Worm (Caenorhabditis elegans) whole organism, L2 larva: Measurements from ENCODE around the gene F59B2.14.

Source experiments
- F13H6.1 ChIP-seq: sonication (generic microtip); optimal IDR thresholded peaks from 2 replicates; lab custom pipeline; 2016; ENCODE audit warnings: missing genetic modification characterization, missing compliant biosample characterization
- alr-1 ChIP-seq: fragments of 150-350 bp; optimal IDR thresholded peaks from 2 replicates; lab custom pipeline; 2014; ENCODE audit warnings: missing biosample characterization, missing genetic modification characterization
- ama-1 ChIP-seq: fragments of 150-350 bp; optimal IDR thresholded peaks from 2 replicates; lab custom pipeline; 2018; ENCODE audit warnings: inconsistent platforms
- ceh-16 ChIP-seq: fragments of 150-350 bp; optimal IDR thresholded peaks from 2 replicates; lab custom pipeline; 2014; ENCODE audit warnings: missing biosample characterization, missing genetic modification characterization
- crh-2 ChIP-seq: sonication (generic microtip); optimal IDR thresholded peaks from 2 replicates; lab custom pipeline; 2017; ENCODE audit warnings: missing biosample characterization, missing genetic modification characterization
- dmd-4 ChIP-seq: sonication (generic microtip); optimal IDR thresholded peaks from 2 replicates; lab custom pipeline; 2017; ENCODE audit warnings: missing biosample characterization, missing genetic modification characterization
- egl-27 ChIP-seq: sonication (generic microtip); optimal IDR thresholded peaks from 3 replicates; lab custom pipeline; 2017; ENCODE audit warnings: missing biosample characterization, missing genetic modification reagents, missing genetic modification characterization
- elt-1 ChIP-seq: fragments of 150-350 bp; optimal IDR thresholded peaks from 2 replicates; lab custom pipeline; 2014; ENCODE audit warnings: missing biosample characterization, missing genetic modification characterization
- fos-1 ChIP-seq: fragments of 150-350 bp; optimal IDR thresholded peaks from 2 replicates; lab custom pipeline; 2014; ENCODE audit warnings: missing biosample characterization, missing genetic modification characterization
- lin-11 ChIP-seq: fragments of 150-350 bp; sonication (generic microtip); optimal IDR thresholded peaks from 2 replicates; lab custom pipeline; 2014; ENCODE audit warnings: missing biosample characterization, missing genetic modification characterization, inconsistent platforms, mixed read lengths
- lin-13 ChIP-seq: fragments of 150-350 bp; optimal IDR thresholded peaks from 2 replicates; lab custom pipeline; 2014; ENCODE audit warnings: missing biosample characterization, missing genetic modification reagents, missing genetic modification characterization
- lin-39 ChIP-seq: fragments of 150-350 bp; optimal IDR thresholded peaks from 2 replicates; lab custom pipeline; 2014; ENCODE audit warnings: missing biosample characterization, missing genetic modification reagents, missing genetic modification characterization
- mab-5 ChIP-seq: fragments of 150-350 bp; optimal IDR thresholded peaks from 2 replicates; lab custom pipeline; 2014; ENCODE audit warnings: missing biosample characterization, missing genetic modification characterization
- mbf-1 ChIP-seq: sonication (generic microtip); optimal IDR thresholded peaks from 2 replicates; lab custom pipeline; 2017; ENCODE audit warnings: missing biosample characterization, missing genetic modification characterization
- mdl-1 ChIP-seq, 2 experiments: fragments of 150-350 bp in 1 of 2; sonication (generic microtip) in 1 of 2; optimal IDR thresholded peaks; 2 replicates each; lab custom pipeline; 2017; ENCODE audit warnings: missing biosample characterization in 2 of 2, missing genetic modification characterization in 2 of 2
- nhr-11 ChIP-seq: fragments of 150-350 bp; optimal IDR thresholded peaks from 2 replicates; lab custom pipeline; 2014; ENCODE audit warnings: missing biosample characterization, missing genetic modification characterization
- nhr-129 ChIP-seq: fragments of 150-350 bp; optimal IDR thresholded peaks from 2 replicates; lab custom pipeline; 2014; ENCODE audit warnings: missing biosample characterization, missing genetic modification characterization
- nhr-21 ChIP-seq: fragments of 150-350 bp; optimal IDR thresholded peaks from 2 replicates; lab custom pipeline; 2014; ENCODE audit warnings: missing biosample characterization, missing genetic modification characterization
- nhr-237 ChIP-seq: fragments of 150-350 bp; optimal IDR thresholded peaks from 2 replicates; lab custom pipeline; 2014; ENCODE audit warnings: missing biosample characterization, missing genetic modification characterization
- nhr-25 ChIP-seq: fragments of 150-350 bp; sonication (generic microtip); optimal IDR thresholded peaks from 3 replicates; lab custom pipeline; 2014; ENCODE audit warnings: missing biosample characterization, missing genetic modification characterization
- nhr-6 ChIP-seq: fragments of 150-350 bp; optimal IDR thresholded peaks from 2 replicates; lab custom pipeline; 2014; ENCODE audit warnings: missing biosample characterization, missing genetic modification characterization
- nhr-77 ChIP-seq: fragments of 150-350 bp; optimal IDR thresholded peaks from 2 replicates; lab custom pipeline; 2014; ENCODE audit warnings: missing biosample characterization, missing genetic modification characterization
- sem-4 ChIP-seq: fragments of 150-350 bp; optimal IDR thresholded peaks from 2 replicates; lab custom pipeline; 2014; ENCODE audit warnings: missing biosample characterization, missing genetic modification reagents, missing genetic modification characterization
- skn-1 ChIP-seq: sonication (generic microtip); optimal IDR thresholded peaks from 2 replicates; lab custom pipeline; 2017; ENCODE audit warnings: missing biosample characterization, missing genetic modification characterization
- sma-3 ChIP-seq: sonication (generic microtip); optimal IDR thresholded peaks from 2 replicates; lab custom pipeline; 2016; ENCODE audit warnings: missing genetic modification reagents, missing genetic modification characterization, missing compliant biosample characterization
- sma-9 ChIP-seq, 2 experiments: fragments of 150-350 bp in 1 of 2; sonication (generic microtip) in 1 of 2; optimal IDR thresholded peaks; 2 replicates each; lab custom pipeline; 2014 to 2016; ENCODE audit warnings: missing genetic modification characterization in 2 of 2, mild to moderate bottlenecking in 1 of 2, missing biosample characterization in 1 of 2, missing compliant biosample characterization in 1 of 2, missing genetic modification reagents in 1 of 2, moderate library complexity in 1 of 2
- snpc-4 ChIP-seq: fragments of 150-350 bp; optimal IDR thresholded peaks from 2 replicates; lab custom pipeline; 2014; ENCODE audit warnings: missing biosample characterization, missing genetic modification characterization
- unc-55 ChIP-seq: fragments of 150-350 bp; sonication (generic microtip); optimal IDR thresholded peaks from 3 replicates; lab custom pipeline; 2014; ENCODE audit warnings: missing biosample characterization, missing genetic modification reagents, missing genetic modification characterization
- unc-62 ChIP-seq: fragments of 150-350 bp; optimal IDR thresholded peaks from 2 replicates; lab custom pipeline; 2014; ENCODE audit warnings: missing biosample characterization, missing genetic modification reagents, missing genetic modification characterization
- ztf-11 ChIP-seq: sonication (generic microtip); optimal IDR thresholded peaks from 2 replicates; lab custom pipeline; 2017; ENCODE audit warnings: missing biosample characterization, missing genetic modification characterization
- ztf-4 ChIP-seq: fragments of 150-350 bp; optimal IDR thresholded peaks from 2 replicates; lab custom pipeline; 2014; ENCODE audit warnings: missing biosample characterization, missing genetic modification characterization

The F59B2.14 gene

DNA sequence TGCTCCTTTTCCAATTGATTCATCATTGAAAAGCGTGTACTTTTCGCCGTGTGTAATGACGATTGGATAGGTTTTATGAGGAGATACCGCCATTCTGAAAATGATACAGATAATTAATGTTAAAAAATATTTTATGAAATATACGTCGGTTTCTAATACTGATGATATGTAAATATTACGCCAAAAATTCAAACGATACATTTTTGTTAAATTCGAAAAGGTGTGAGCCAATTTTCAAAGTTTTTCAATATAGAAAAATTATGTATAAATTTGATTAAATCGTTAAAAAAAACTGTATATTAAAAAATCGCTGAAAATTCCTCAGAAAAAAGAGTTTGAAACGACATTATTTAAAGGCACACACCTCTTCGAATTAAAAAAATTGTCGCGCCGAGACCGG lies 28.2 kb upstream of the F59B2.14 start, which contains the start of gene ikke-1:
Gene ikke-1, minus strand, starts transcription at position 101 of the 400 bp plus-strand sequence.
- no peak for TF ChIP-seq sma-3 (GFP tag; lab: Kevin White, UChicago)
- no peak for TF ChIP-seq ztf-4
- no peak for TF ChIP-seq nhr-237 (tag; lab: Kevin White, UChicago)
- TF ChIP-seq snpc-4, result no peak
- no peak for TF ChIP-seq nhr-6 (tag; lab: Kevin White, UChicago)
- TF ChIP-seq lin-11 (tag; lab: Kevin White, UChicago), result no peak
- no peak for TF ChIP-seq dmd-4 (tag; lab: Kevin White, UChicago)
- TF ChIP-seq ztf-11 (tag; lab: Kevin White, UChicago), result no peak
- TF ChIP-seq lin-13 (GFP tag; lab: Kevin White, UChicago), result no peak
- no peak for TF ChIP-seq fos-1 (tag; lab: Kevin White, UChicago)
- TF ChIP-seq ceh-16, result no peak
- TF ChIP-seq, all 48 proteins: peak for 0

DNA sequence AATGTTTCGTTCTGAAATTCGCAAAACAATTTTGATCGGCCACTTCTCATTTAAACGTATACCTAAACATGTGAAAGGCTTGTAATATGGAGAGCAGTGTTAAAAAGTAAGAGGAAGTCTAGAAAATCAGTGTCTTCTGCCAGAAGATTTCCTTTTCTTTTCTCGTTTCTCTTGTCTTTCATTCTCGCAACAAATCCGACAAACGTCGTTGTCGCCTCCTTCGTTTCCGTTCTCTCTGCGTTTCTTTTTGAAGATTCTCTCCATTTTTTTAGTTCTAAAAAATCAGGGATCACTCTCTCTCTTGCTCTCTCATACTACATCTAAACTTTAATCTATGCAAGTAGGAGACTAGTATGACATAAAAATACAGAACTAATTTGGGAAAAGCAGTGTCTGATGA lies 24.8 kb upstream of the F59B2.14 start:
- TF ChIP-seq sma-9 (GFP tag; optimal IDR thresholded peaks at IDR 0.05; lab: Kevin White, UChicago) (no peak), sma-9 (tag; optimal IDR thresholded peaks at IDR 0.05; lab: Kevin White, UChicago) (no peak), ztf-4 (no peak), F13H6.1 (tag; lab: Kevin White, UChicago) (no peak), nhr-21 (tag; lab: Kevin White, UChicago) (no peak), lin-11 (tag; lab: Kevin White, UChicago) (no peak), elt-1 (no peak), skn-1 (tag; lab: Kevin White, UChicago) (no peak), nhr-129 (tag; lab: Kevin White, UChicago) (no peak), fos-1 (tag; lab: Kevin White, UChicago) (no peak), ztf-11 (tag; lab: Kevin White, UChicago) (no peak), nhr-11 (no peak), nhr-25 (no peak), alr-1 (tag; lab: Kevin White, UChicago) (no peak), mdl-1 (tag; optimal IDR thresholded peaks at IDR 0.05; lab: Kevin White, UChicago) (no peak), sma-3 (GFP tag; lab: Kevin White, UChicago) (no peak)

DNA sequence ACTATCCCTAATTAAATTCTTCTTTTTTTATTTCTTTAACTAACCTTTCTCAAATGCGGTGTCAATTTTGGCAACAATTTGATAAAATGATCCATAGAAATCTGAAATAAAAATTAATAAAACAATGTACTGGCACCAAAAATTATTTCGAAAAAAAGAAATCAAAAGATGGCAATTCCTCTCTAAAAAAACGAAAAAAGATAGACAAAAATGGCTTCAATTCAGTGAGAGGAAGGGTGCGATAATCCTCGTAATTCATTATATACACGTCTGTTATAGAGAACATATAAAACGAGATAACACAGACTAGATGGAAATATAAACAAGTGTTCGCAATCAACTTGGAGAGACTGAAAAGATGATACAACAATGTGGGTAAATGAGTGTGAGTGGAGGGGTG lies 23.4 kb upstream of the F59B2.14 start, which contains the start of gene R107.2:
Gene R107.2, minus strand, starts transcription at position 101 of the 400 bp plus-strand sequence.
- TF ChIP-seq elt-1 (no peak), mbf-1 (tag; lab: Kevin White, UChicago) (no peak), fos-1 (tag; lab: Kevin White, UChicago) (no peak), skn-1 (tag; lab: Kevin White, UChicago) (no peak), lin-13 (GFP tag; lab: Kevin White, UChicago) (no peak), unc-55 (GFP tag; lab: Kevin White, UChicago) (peak; percentile 61), crh-2 (no peak), ama-1 (lab: Kevin White, UChicago) (peak; percentile 2)

DNA sequence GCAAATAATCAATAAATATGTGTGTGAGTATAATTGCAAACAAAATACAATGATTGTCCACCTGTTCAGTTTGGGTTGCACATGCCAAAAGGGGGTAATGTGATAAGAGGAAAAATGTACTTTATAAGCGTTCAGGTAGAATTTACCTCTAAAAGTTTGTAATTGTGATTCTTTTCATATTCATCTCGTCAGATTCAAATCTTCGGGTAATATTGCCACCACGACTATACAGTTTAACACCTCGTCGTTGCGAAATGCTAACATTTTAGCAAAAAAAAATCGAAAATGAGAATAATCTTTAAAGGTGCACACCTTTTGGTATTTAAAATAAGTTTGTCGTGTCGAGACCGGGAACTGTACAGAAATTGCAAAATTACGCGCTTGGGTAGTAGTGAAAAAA lies 20.8 kb upstream of the F59B2.14 start, which contains the start of gene nac-2:
Gene nac-2, minus strand, starts transcription at position 101 of the 400 bp plus-strand sequence.
- peak; percentile 20 for TF ChIP-seq nhr-25
- TF ChIP-seq lin-39, result no peak

DNA sequence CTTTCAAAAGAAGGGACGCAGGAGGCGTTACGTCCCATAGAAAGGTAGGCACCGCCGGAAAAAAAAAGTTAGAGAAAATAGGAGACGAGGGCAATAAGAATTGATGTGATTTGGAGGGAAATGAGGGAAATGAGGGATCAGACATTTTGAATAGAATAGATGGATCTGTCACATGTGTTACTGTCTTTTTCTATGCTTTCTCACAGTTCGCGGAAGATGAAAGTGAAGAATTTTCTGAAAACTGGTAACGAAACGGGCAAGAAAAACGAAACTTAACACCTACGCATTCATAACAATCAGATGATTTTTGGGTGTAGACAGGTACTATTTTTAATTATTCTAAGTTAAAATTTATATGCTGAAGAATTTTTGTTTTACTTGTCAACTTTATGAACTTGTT lies 15.2 kb upstream of the F59B2.14 start, which contains the start of gene R107.9:
Gene R107.9, plus strand, starts transcription at position 301 of the 400 bp plus-strand sequence.
- TF ChIP-seq mdl-1 (tag; optimal IDR thresholded peaks at IDR 0.05; lab: Kevin White, UChicago) (no peak), lin-11 (tag; lab: Kevin White, UChicago) (no peak), egl-27 (tag; lab: Kevin White, UChicago) (no peak), mab-5 (tag; lab: Kevin White, UChicago) (no peak), sem-4 (no peak), fos-1 (tag; lab: Kevin White, UChicago) (no peak), F13H6.1 (tag; lab: Kevin White, UChicago) (no peak)

DNA sequence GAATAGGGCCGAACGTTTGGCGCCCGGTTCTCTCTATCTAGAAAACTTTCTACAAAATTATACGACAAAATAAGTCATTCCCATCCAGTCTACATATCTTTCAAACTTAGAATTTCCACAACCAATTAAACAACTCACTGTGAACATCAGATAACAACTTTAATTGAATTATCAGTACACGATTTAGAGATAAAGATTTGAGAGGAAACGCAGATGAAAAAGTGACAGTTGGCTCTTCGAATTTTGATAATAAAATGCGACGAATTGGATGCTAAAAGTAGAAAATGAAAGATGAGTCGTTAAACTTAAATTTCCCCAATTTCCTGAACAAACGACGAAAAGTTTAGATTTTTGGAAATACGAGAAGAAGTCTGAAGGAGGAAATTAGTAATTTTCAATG lies 12.6 kb upstream of the F59B2.14 start:
- TF ChIP-seq nhr-77 (tag; lab: Kevin White, UChicago), result no peak
- TF ChIP-seq fos-1 (tag; lab: Kevin White, UChicago), result peak; percentile 75
- no peak for TF ChIP-seq nhr-129 (tag; lab: Kevin White, UChicago)
- no peak for TF ChIP-seq F13H6.1 (tag; lab: Kevin White, UChicago)
- TF ChIP-seq crh-2, result peak; percentile 33
- TF ChIP-seq unc-62, result no peak
- TF ChIP-seq snpc-4, result no peak
